Worm (Caenorhabditis elegans) whole organism, L2 larva: ENCODE measurements around the gene rpn-6.2.

Experiments
- ZK546.5 ChIP-seq: sonication (generic microtip); optimal IDR thresholded peaks from 2 replicates; lab custom pipeline; 2017; ENCODE audit warnings: missing biosample characterization, missing genetic modification characterization
- aly-2 ChIP-seq: fragments of 150-350 bp; optimal IDR thresholded peaks from 2 replicates; lab custom pipeline; 2014; ENCODE audit warnings: missing biosample characterization, missing genetic modification characterization
- ceh-16 ChIP-seq: fragments of 150-350 bp; optimal IDR thresholded peaks from 2 replicates; lab custom pipeline; 2014; ENCODE audit warnings: missing biosample characterization, missing genetic modification characterization
- dmd-4 ChIP-seq: sonication (generic microtip); optimal IDR thresholded peaks from 2 replicates; lab custom pipeline; 2017; ENCODE audit warnings: missing biosample characterization, missing genetic modification characterization
- egl-27 ChIP-seq: sonication (generic microtip); optimal IDR thresholded peaks from 3 replicates; lab custom pipeline; 2017; ENCODE audit warnings: missing biosample characterization, missing genetic modification reagents, missing genetic modification characterization
- elt-3 ChIP-seq: sonication (generic microtip); optimal IDR thresholded peaks from 2 replicates; lab custom pipeline; 2017; ENCODE audit warnings: missing biosample characterization, missing genetic modification characterization
- lsy-2 ChIP-seq, 2 experiments: fragments of 150-350 bp in 1 of 2; sonication (generic microtip) in 1 of 2; optimal IDR thresholded peaks; 2 replicates each; lab custom pipeline; 2014 to 2017; ENCODE audit warnings: missing biosample characterization in 2 of 2, missing genetic modification characterization in 2 of 2
- nhr-10 ChIP-seq: sonication (generic microtip); optimal IDR thresholded peaks from 2 replicates; lab custom pipeline; 2017; ENCODE audit warnings: missing biosample characterization, missing genetic modification characterization
- nhr-12 ChIP-seq: fragments of 150-350 bp; optimal IDR thresholded peaks from 2 replicates; lab custom pipeline; 2014; ENCODE audit warnings: missing biosample characterization, missing genetic modification characterization
- nhr-237 ChIP-seq: fragments of 150-350 bp; optimal IDR thresholded peaks from 2 replicates; lab custom pipeline; 2014; ENCODE audit warnings: missing biosample characterization, missing genetic modification characterization
- nhr-77 ChIP-seq: fragments of 150-350 bp; optimal IDR thresholded peaks from 2 replicates; lab custom pipeline; 2014; ENCODE audit warnings: missing biosample characterization, missing genetic modification characterization
- skn-1 ChIP-seq: sonication (generic microtip); optimal IDR thresholded peaks from 2 replicates; lab custom pipeline; 2017; ENCODE audit warnings: missing biosample characterization, missing genetic modification characterization
- zag-1 ChIP-seq: fragments of 150-350 bp; optimal IDR thresholded peaks from 2 replicates; lab custom pipeline; 2014; ENCODE audit warnings: missing biosample characterization, missing genetic modification characterization
- ztf-4 ChIP-seq: fragments of 150-350 bp; optimal IDR thresholded peaks from 2 replicates; lab custom pipeline; 2014; ENCODE audit warnings: missing biosample characterization, missing genetic modification characterization

- no peak for TF ChIP-seq nhr-237 (tag; lab: Kevin White, UChicago)
- no peak for TF ChIP-seq nhr-12
- no peak for TF ChIP-seq aly-2 (tag; lab: Kevin White, UChicago)
- no peak for TF ChIP-seq ceh-16
- no peak for TF ChIP-seq elt-3 (tag; lab: Kevin White, UChicago)
- no peak for TF ChIP-seq egl-27
- TF ChIP-seq zag-1 (tag; lab: Kevin White, UChicago): no peak
- TF ChIP-seq ztf-4: no peak
- no peak for TF ChIP-seq ZK546.5 (tag; lab: Kevin White, UChicago)
- no peak for TF ChIP-seq dmd-4 (tag; lab: Kevin White, UChicago)
- TF ChIP-seq skn-1 (tag; lab: Kevin White, UChicago): no peak
- no peak for TF ChIP-seq nhr-77 (tag; lab: Kevin White, UChicago)
- no peak for TF ChIP-seq nhr-10 (tag; lab: Kevin White, UChicago)
- TF ChIP-seq lsy-2 (tag; optimal IDR thresholded peaks at IDR 0.05; lab: Kevin White, UChicago): no peak
Measured at ce11 chrIII:9037658-9038057, 35.9 kb upstream of the rpn-6.2 start, which contains the start of gene R107.9.
